Fruit fly (Drosophila melanogaster) whole organism, adult: ENCODE measurements around the gene CG13653.

Source experiments
- CG11617 ChIP-seq: fragments of 200-800 bp; sonication (Bioruptor generic); optimal IDR thresholded peaks from 2 replicates; lab custom pipeline; 2017; ENCODE audit warnings: mild to moderate bottlenecking, missing biosample characterization, missing genetic modification reagents, missing genetic modification characterization
- CG12768 ChIP-seq: fragments of 200-800 bp; sonication (Bioruptor generic); optimal IDR thresholded peaks from 2 replicates; lab custom pipeline; 2017; ENCODE audit warnings: missing biosample characterization, missing genetic modification characterization, mild to moderate bottlenecking, moderate library complexity, missing genetic modification reagents
- CG14711 ChIP-seq: fragments of 200-800 bp; sonication (Bioruptor generic); optimal IDR thresholded peaks from 2 replicates; lab custom pipeline; 2018; ENCODE audit warnings: missing biosample characterization, mild to moderate bottlenecking, missing genetic modification characterization, moderate library complexity
- CG1620 ChIP-seq: fragments of 200-800 bp; sonication (Bioruptor generic); optimal IDR thresholded peaks from 2 replicates; lab custom pipeline; 2016; ENCODE audit warnings: missing biosample characterization, missing genetic modification characterization
- CG33017 ChIP-seq: fragments of 200-800 bp; sonication (Bioruptor generic); optimal IDR thresholded peaks from 2 replicates; lab custom pipeline; 2018; ENCODE audit warnings: missing biosample characterization, mild to moderate bottlenecking, missing genetic modification characterization, moderate library complexity
- CG5204 ChIP-seq: fragments of 200-800 bp; sonication (Bioruptor generic); optimal IDR thresholded peaks from 2 replicates; lab custom pipeline; 2016; ENCODE audit warnings: missing biosample characterization, missing genetic modification characterization
- CG7045 ChIP-seq: fragments of 200-800 bp; sonication (Bioruptor generic); optimal IDR thresholded peaks from 2 replicates; lab custom pipeline; 2017; ENCODE audit warnings: missing biosample characterization, mild to moderate bottlenecking, missing genetic modification characterization
- CG7101 ChIP-seq: fragments of 200-800 bp; sonication (Bioruptor generic); optimal IDR thresholded peaks from 2 replicates; lab custom pipeline; 2018; ENCODE audit warnings: missing biosample characterization, mild to moderate bottlenecking, missing genetic modification characterization, moderate library complexity
- Clk ChIP-seq: fragments of 200-800 bp; sonication (Bioruptor generic); optimal IDR thresholded peaks from 2 replicates; lab custom pipeline; 2017; ENCODE audit warnings: missing biosample characterization, missing genetic modification characterization
- Crg-1 ChIP-seq: fragments of 200-800 bp; sonication (Bioruptor generic); optimal IDR thresholded peaks from 2 replicates; lab custom pipeline; 2016; ENCODE audit warnings: missing biosample characterization, missing genetic modification characterization
- Hr96 ChIP-seq: fragments of 200-800 bp; sonication (Bioruptor generic); optimal IDR thresholded peaks from 2 replicates; lab custom pipeline; 2016; ENCODE audit warnings: missing biosample characterization, missing genetic modification characterization
- Mnt ChIP-seq: fragments of 200-800 bp; sonication (Bioruptor generic); optimal IDR thresholded peaks from 2 replicates; lab custom pipeline; 2016; ENCODE audit warnings: missing biosample characterization, mild to moderate bottlenecking, missing genetic modification characterization
- bab1 ChIP-seq: fragments of 200-800 bp; sonication (Bioruptor generic); optimal IDR thresholded peaks from 3 replicates; lab custom pipeline; 2019; ENCODE audit warnings: missing biosample characterization, mild to moderate bottlenecking, missing genetic modification characterization, moderate library complexity
- cic ChIP-seq: fragments of 200-800 bp; sonication (Bioruptor generic); optimal IDR thresholded peaks from 2 replicates; lab custom pipeline; 2017; ENCODE audit warnings: missing biosample characterization, mild to moderate bottlenecking, missing genetic modification characterization, moderate library complexity
- cnc ChIP-seq, 2 experiments: fragments of >200 bp; optimal IDR thresholded peaks; 2 replicates each; lab custom pipeline; 2017
- kay ChIP-seq: fragments of 200-800 bp; sonication (Bioruptor generic); peaks from one replicate; lab custom pipeline; 2016; ENCODE audit warnings: missing biosample characterization, missing genetic modification characterization, borderline replicate concordance
- ovo ChIP-seq: fragments of 200-800 bp; sonication (Bioruptor generic); optimal IDR thresholded peaks from 2 replicates; lab custom pipeline; 2016; ENCODE audit warnings: missing biosample characterization, missing genetic modification characterization
- pad ChIP-seq: fragments of 200-800 bp; sonication (Bioruptor generic); optimal IDR thresholded peaks from 3 replicates; lab custom pipeline; 2017; ENCODE audit warnings: missing biosample characterization, missing genetic modification characterization, mild to moderate bottlenecking, moderate library complexity, missing genetic modification reagents
- tj ChIP-seq: fragments of 200-800 bp; sonication (Bioruptor generic); optimal IDR thresholded peaks from 3 replicates; lab custom pipeline; 2017; ENCODE audit warnings: missing biosample characterization, mild to moderate bottlenecking, missing genetic modification characterization, moderate library complexity
- toe ChIP-seq: fragments of 200-800 bp; sonication (Bioruptor generic); optimal IDR thresholded peaks from 2 replicates; lab custom pipeline; 2016; ENCODE audit warnings: missing biosample characterization, missing genetic modification characterization

The CG13653 gene

DNA sequence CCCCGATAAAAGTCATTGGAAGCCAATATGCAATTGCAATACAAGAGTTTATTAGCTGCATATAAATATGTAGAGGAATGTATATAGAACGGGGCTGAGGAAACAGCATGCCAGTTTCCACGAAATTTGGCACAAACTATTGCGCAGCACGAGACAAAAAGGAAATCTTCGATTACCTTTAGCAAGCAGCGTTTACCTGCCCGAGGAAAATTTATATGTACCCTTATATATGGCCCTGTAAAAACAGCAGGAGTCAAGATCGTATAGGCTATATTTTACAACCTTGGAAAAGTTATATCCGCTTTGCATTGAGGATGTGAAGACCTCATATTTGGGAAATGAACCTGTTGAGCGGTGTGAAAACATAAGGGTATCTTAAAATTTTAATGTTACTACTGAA, 23.0 kb upstream of the CG13653 start:
- TF ChIP-seq cnc (optimal IDR thresholded peaks at IDR 0.05; lab: Kevin White, UChicago), result no peak
- TF ChIP-seq CG7045, result no peak
- no peak for TF ChIP-seq CG12768
- no peak for TF ChIP-seq Clk
- TF ChIP-seq tj, result no peak
- no peak for TF ChIP-seq CG1620 (GFP tag; lab: Kevin White, UChicago)
- TF ChIP-seq toe (GFP tag; lab: Kevin White, UChicago), result no peak
- TF ChIP-seq bab1 (GFP tag; lab: Kevin White, UChicago), result no peak
- TF ChIP-seq Crg-1, result no peak
- no peak for TF ChIP-seq Mnt (GFP tag; lab: Kevin White, UChicago)
- no peak for TF ChIP-seq CG14711 (tag; lab: Kevin White, UChicago)
- no peak for TF ChIP-seq CG5204 (GFP tag; lab: Kevin White, UChicago)
- TF ChIP-seq CG11617 (GFP tag; lab: Kevin White, UChicago), result no peak
- no peak for TF ChIP-seq kay (GFP tag; lab: Kevin White, UChicago)
- no peak for TF ChIP-seq Hr96 (GFP tag; lab: Kevin White, UChicago)
- no peak for TF ChIP-seq ovo (GFP tag; lab: Kevin White, UChicago)

DNA sequence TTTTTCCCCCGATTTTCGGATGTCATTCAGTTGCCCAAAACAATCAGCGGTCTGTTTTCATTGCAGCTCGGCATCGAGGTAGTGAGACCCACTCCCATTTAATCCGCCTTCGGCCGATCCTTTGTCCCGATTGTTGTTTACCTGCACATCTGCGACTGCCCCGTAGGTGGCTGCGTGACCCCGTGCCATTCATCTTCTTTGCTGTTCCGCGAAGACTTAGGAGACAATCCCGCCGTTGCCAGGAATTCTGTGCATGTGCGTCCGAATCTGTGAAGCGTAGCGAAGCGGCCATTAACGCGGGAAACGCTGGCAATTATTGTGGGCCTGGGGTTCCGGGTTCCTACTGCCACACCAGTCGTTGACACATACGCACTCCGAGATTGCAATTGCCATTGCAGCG, 22.4 kb upstream of the CG13653 start:
- TF ChIP-seq pad (GFP tag; lab: Kevin White, UChicago), result no peak
- no peak for TF ChIP-seq toe (GFP tag; lab: Kevin White, UChicago)
- TF ChIP-seq CG1620 (GFP tag; lab: Kevin White, UChicago), result no peak
- no peak for TF ChIP-seq cic
- TF ChIP-seq CG14711 (tag; lab: Kevin White, UChicago), result no peak
- TF ChIP-seq ovo (GFP tag; lab: Kevin White, UChicago), result no peak
- no peak for TF ChIP-seq CG12768
- TF ChIP-seq kay (GFP tag; lab: Kevin White, UChicago), result no peak

DNA sequence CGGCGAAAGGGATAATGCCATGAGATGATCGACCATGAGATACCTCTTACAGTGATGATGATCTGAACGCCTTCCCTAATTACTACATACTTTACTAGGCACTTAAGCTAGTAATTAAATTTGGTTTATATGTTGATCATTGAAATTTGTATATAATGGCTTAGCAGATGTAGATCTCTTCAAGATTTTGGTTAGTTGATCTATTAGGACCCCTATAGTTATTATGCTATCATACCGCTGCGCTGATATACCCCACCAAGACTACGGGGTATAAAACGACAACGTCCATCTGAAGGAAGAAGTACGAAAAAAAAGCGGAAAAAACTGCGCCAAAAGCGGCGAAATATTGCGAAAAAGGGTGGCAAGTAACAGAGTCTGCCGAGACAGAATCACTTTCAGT, 21.1 kb upstream of the CG13653 start:
- TF ChIP-seq CG14711 (tag; lab: Kevin White, UChicago) (no peak), toe (GFP tag; lab: Kevin White, UChicago) (no peak), Clk (no peak), CG33017 (tag; lab: Kevin White, UChicago) (no peak), kay (GFP tag; lab: Kevin White, UChicago) (no peak), cic (no peak), CG7101 (no peak), CG7045 (no peak), CG12768 (no peak), CG5204 (GFP tag; lab: Kevin White, UChicago) (no peak), pad (GFP tag; lab: Kevin White, UChicago) (no peak), tj (no peak), Crg-1 (no peak), Hr96 (GFP tag; lab: Kevin White, UChicago) (no peak), CG11617 (GFP tag; lab: Kevin White, UChicago) (no peak), Mnt (GFP tag; lab: Kevin White, UChicago) (no peak), bab1 (GFP tag; lab: Kevin White, UChicago) (no peak), cnc (optimal IDR thresholded peaks at IDR 0.05; lab: Kevin White, UChicago) (no peak), ovo (GFP tag; lab: Kevin White, UChicago) (no peak), CG1620 (GFP tag; lab: Kevin White, UChicago) (no peak)

DNA sequence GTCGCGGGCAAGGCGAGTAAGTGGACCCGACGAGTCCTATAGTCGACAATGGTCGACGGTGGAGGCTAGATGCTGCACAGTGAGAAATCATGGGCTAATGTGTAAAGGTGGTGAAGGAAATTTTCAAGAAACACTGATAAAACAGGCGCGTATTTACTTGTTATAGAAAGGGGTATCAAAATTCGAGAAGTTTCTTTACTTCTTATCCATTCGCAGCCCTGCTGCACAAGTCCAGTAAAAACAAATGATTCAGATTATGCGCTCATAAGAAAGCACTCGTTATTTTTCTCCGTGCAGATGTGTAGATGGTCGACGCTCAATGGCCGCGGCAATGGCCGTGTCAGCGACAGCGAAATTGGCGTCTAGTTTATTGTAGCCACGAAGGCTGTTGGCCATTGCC, 18.8 kb upstream of the CG13653 start:
- TF ChIP-seq CG12768 (no peak), Mnt (GFP tag; lab: Kevin White, UChicago) (no peak), Hr96 (GFP tag; lab: Kevin White, UChicago) (no peak), CG7045 (no peak), Clk (no peak), tj (no peak), CG7101 (no peak), toe (GFP tag; lab: Kevin White, UChicago) (no peak), ovo (GFP tag; lab: Kevin White, UChicago) (no peak), kay (GFP tag; lab: Kevin White, UChicago) (no peak), Crg-1 (no peak), cnc (optimal IDR thresholded peaks at IDR 0.05; lab: Kevin White, UChicago) (no peak), pad (GFP tag; lab: Kevin White, UChicago) (no peak)

DNA sequence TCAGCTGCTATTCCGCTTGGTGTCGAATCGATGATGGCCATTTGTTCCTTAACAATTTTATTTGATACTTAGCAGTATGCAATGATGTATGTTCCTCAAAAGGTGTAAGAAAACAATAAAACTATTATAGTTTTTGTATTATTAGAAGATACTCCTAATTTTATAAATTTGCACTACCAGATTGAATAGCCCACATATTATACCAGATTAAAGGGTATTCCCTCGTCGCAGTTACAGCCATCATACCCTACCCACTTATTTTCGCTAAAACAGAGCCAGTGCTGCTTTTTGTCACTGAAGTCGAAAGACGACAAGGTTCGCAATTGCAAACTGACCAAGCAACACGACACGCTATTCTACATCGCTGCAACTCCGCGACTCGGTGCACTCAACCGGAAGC, 17.9 kb upstream of the CG13653 start:
- TF ChIP-seq CG1620 (GFP tag; lab: Kevin White, UChicago) (no peak), tj (no peak), kay (GFP tag; lab: Kevin White, UChicago) (no peak), CG7045 (no peak), Crg-1 (no peak), toe (GFP tag; lab: Kevin White, UChicago) (no peak), bab1 (GFP tag; lab: Kevin White, UChicago) (no peak), Hr96 (GFP tag; lab: Kevin White, UChicago) (no peak), CG14711 (tag; lab: Kevin White, UChicago) (no peak)

DNA sequence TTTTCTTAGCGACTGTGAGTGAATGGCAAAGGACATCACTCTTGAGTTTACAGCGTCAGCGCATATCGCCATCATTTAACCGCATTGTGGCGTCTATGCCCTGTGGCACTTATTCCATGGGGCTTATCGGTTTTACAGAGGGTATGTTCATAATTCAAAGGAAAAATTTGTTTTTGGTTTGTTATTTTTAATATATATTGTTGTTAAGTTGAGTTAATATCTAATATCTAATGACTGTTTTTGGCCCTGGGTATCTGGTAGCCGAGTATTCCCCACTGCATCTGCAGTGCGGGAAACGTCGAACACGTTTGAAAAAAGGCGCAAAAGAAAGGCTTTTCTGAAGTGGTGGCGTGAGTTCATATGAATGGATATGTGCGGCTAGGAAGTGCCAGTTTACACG, 16.8 kb upstream of the CG13653 start:
- TF ChIP-seq cic (no peak), pad (GFP tag; lab: Kevin White, UChicago) (no peak), tj (no peak), CG7045 (no peak), Hr96 (GFP tag; lab: Kevin White, UChicago) (no peak), toe (GFP tag; lab: Kevin White, UChicago) (no peak), kay (GFP tag; lab: Kevin White, UChicago) (no peak), CG33017 (tag; lab: Kevin White, UChicago) (no peak), CG14711 (tag; lab: Kevin White, UChicago) (no peak), Clk (no peak), CG1620 (GFP tag; lab: Kevin White, UChicago) (no peak)

DNA sequence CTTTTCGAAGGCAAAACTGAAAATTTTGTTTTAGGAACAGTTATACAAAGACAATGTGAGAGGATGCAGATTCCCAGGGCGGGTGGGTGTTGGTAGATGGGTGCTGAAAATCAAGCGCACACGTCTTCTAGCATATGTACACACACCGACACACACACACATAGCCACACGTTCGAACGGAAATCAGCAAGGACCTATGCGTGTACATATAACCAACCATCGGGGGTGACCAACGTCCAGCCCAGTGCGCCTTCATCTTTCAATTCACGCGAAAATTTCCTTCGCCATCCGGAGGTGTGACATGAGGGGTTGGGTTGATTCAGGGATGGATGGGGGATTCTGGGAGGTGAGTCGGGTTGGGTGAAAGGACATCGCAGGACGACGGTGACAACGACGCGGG, 13.9 kb upstream of the CG13653 start:
- TF ChIP-seq CG33017 (tag; lab: Kevin White, UChicago) (no peak), bab1 (GFP tag; lab: Kevin White, UChicago) (no peak)
